Worm (Caenorhabditis elegans) whole organism, L4 larva: Measurements from ENCODE around the gene D1005.4.

Experiments used
- cey-2 ChIP-seq: sonication (generic microtip); optimal IDR thresholded peaks from 3 replicates; lab custom pipeline; 2017; ENCODE audit warnings: missing genetic modification characterization, mild to moderate bottlenecking, missing compliant biosample characterization, antibody characterized with exemption, borderline replicate concordance; ENCODE audit not compliant: insufficient read depth
- daf-16 ChIP-seq, 3 experiments: sonication (generic microtip); optimal IDR thresholded peaks; 2 replicates each; lab custom pipeline; 2016 to 2017; ENCODE audit warnings: missing genetic modification characterization in 3 of 3, missing genetic modification reagents in 3 of 3, mild to moderate bottlenecking in 2 of 3, missing compliant biosample characterization in 2 of 3, missing biosample characterization in 1 of 3, moderate library complexity in 1 of 3
- lsy-2 ChIP-seq, 2 experiments: fragments of 150-350 bp in 1 of 2; sonication (generic microtip) in 1 of 2; optimal IDR thresholded peaks; 2 replicates each; lab custom pipeline; 2014 to 2017; ENCODE audit warnings: missing biosample characterization in 2 of 2, missing genetic modification characterization in 2 of 2
- nhr-28 ChIP-seq: fragments of 150-350 bp; optimal IDR thresholded peaks from 2 replicates; lab custom pipeline; 2014; ENCODE audit warnings: missing biosample characterization, missing genetic modification characterization
- nhr-76 ChIP-seq: fragments of 150-350 bp; optimal IDR thresholded peaks from 2 replicates; lab custom pipeline; 2014; ENCODE audit warnings: missing biosample characterization, missing genetic modification characterization
- unc-62 ChIP-seq, 3 experiments: fragments of 150-350 bp in 1 of 3; sonication (generic microtip); optimal IDR thresholded peaks in 2 of 3; peaks in 1 of 3; 1 replicate in 1 of 3; 2 replicates in 2 of 3; lab custom pipeline; 2014 to 2017; ENCODE audit warnings: missing biosample characterization in 3 of 3, missing genetic modification characterization in 3 of 3, missing genetic modification reagents in 3 of 3, missing genotype in 1 of 3
- zag-1 ChIP-seq: fragments of 150-350 bp; optimal IDR thresholded peaks from 2 replicates; lab custom pipeline; 2014; ENCODE audit warnings: missing biosample characterization, missing genetic modification characterization

ce11 chrX:1464699-1465098 lies 20.9 kb downstream of the D1005.4 start, which contains the start of gene D1005.6:
- no peak for TF ChIP-seq cey-2 (tag; lab: Kevin White, UChicago)
- TF ChIP-seq unc-62 (GFP tag; optimal IDR thresholded peaks at IDR 0.05 in 1 of 2; lab: Kevin White, UChicago) = no peak
- no peak for TF ChIP-seq unc-62 (tag; optimal IDR thresholded peaks at IDR 0.05; lab: Kevin White, UChicago)
- no peak for TF ChIP-seq nhr-76 (tag; lab: Kevin White, UChicago)
- no peak for TF ChIP-seq daf-16 (GFP tag; optimal IDR thresholded peaks at IDR 0.05; lab: Kevin White, UChicago)
- no peak for TF ChIP-seq daf-16 (tag; optimal IDR thresholded peaks at IDR 0.05; lab: Kevin White, UChicago)
- no peak for TF ChIP-seq zag-1 (tag; lab: Kevin White, UChicago)
- TF ChIP-seq nhr-28 (tag; lab: Kevin White, UChicago) = no peak
- no peak for TF ChIP-seq lsy-2 (tag; optimal IDR thresholded peaks at IDR 0.05; lab: Kevin White, UChicago)
